Worm (Caenorhabditis elegans) whole organism, L3 larva: ENCODE results near the gene F20B6.4.

Source experiments
- aly-2 ChIP-seq: fragments of 150-350 bp; optimal IDR thresholded peaks from 2 replicates; lab custom pipeline; 2014; ENCODE audit warnings: missing biosample characterization, missing genetic modification characterization
- ama-1 ChIP-seq: fragments of 150-350 bp; optimal IDR thresholded peaks from 2 replicates; lab custom pipeline; 2018
- daf-12 ChIP-seq: fragments of 150-350 bp; optimal IDR thresholded peaks from 2 replicates; lab custom pipeline; 2014; ENCODE audit warnings: missing biosample characterization, missing genetic modification reagents, missing genetic modification characterization
- egl-27 ChIP-seq: sonication (generic microtip); optimal IDR thresholded peaks from 4 replicates; lab custom pipeline; 2017; ENCODE audit warnings: missing biosample characterization, missing genetic modification reagents, missing genetic modification characterization
- fos-1 ChIP-seq: fragments of 150-350 bp; optimal IDR thresholded peaks from 2 replicates; lab custom pipeline; 2014; ENCODE audit warnings: missing biosample characterization, missing genetic modification characterization
- jun-1 ChIP-seq: fragments of 150-350 bp; optimal IDR thresholded peaks from 2 replicates; lab custom pipeline; 2014; ENCODE audit warnings: missing biosample characterization, missing genetic modification reagents, missing genetic modification characterization
- mdl-1 ChIP-seq: fragments of 150-350 bp; optimal IDR thresholded peaks from 2 replicates; lab custom pipeline; 2014; ENCODE audit warnings: missing biosample characterization, missing genetic modification characterization
- nhr-12 ChIP-seq: fragments of 150-350 bp; optimal IDR thresholded peaks from 2 replicates; lab custom pipeline; 2014; ENCODE audit warnings: missing biosample characterization, missing genetic modification characterization
- nhr-237 ChIP-seq: fragments of 150-350 bp; optimal IDR thresholded peaks from 2 replicates; lab custom pipeline; 2014; ENCODE audit warnings: missing biosample characterization, missing genetic modification characterization
- nhr-25 ChIP-seq: sonication (generic microtip); optimal IDR thresholded peaks from 2 replicates; lab custom pipeline; 2017; ENCODE audit warnings: missing biosample characterization, missing genetic modification characterization
- pha-4 ChIP-seq: fragments of 150-350 bp; optimal IDR thresholded peaks from 2 replicates; lab custom pipeline; 2014; ENCODE audit warnings: missing biosample characterization, missing genetic modification reagents, missing genetic modification characterization
- snpc-4 ChIP-seq: fragments of 150-350 bp; optimal IDR thresholded peaks from 2 replicates; lab custom pipeline; 2014; ENCODE audit warnings: missing biosample characterization, missing genetic modification characterization

- TF ChIP-seq nhr-12 (tag; lab: Kevin White, UChicago) (no peak), daf-12 (tag; lab: Kevin White, UChicago) (no peak), pha-4 (no peak), fos-1 (tag; lab: Kevin White, UChicago) (no peak), jun-1 (tag; lab: Kevin White, UChicago) (no peak), nhr-237 (no peak), egl-27 (tag; lab: Kevin White, UChicago) (no peak), aly-2 (no peak), ama-1 (lab: Kevin White, UChicago) (no peak), nhr-25 (tag; lab: Kevin White, UChicago) (no peak), mdl-1 (tag; lab: Kevin White, UChicago) (no peak), snpc-4 (tag; lab: Kevin White, UChicago) (no peak)
Observed at ce11 chrX:4235752-4236151, 39.4 kb upstream of the F20B6.4 start, which contains the start of gene rab-37.
